Worm (Caenorhabditis elegans) whole organism, L3 larva: ENCODE measurements around the gene Y16B4A.2.

Experiments used
- ama-1 ChIP-seq: fragments of 150-350 bp; optimal IDR thresholded peaks from 2 replicates; lab custom pipeline; 2018
- ceh-9 ChIP-seq: sonication (generic microtip); optimal IDR thresholded peaks from 2 replicates; lab custom pipeline; 2018; ENCODE audit warnings: missing biosample characterization, missing genetic modification characterization
- elt-2 ChIP-seq: sonication (generic microtip); optimal IDR thresholded peaks from 2 replicates; lab custom pipeline; 2016; ENCODE audit warnings: missing genetic modification reagents, mild to moderate bottlenecking, missing genetic modification characterization, missing compliant biosample characterization
- eor-1 ChIP-seq, 2 experiments: fragments of 150-350 bp; optimal IDR thresholded peaks; 2 replicates each; lab custom pipeline; 2014 to 2018; ENCODE audit warnings: missing biosample characterization in 2 of 2, missing genetic modification characterization in 2 of 2
- fkh-10 ChIP-seq: sonication (generic microtip); optimal IDR thresholded peaks from 2 replicates; lab custom pipeline; 2017; ENCODE audit warnings: missing biosample characterization, missing genetic modification reagents, missing genetic modification characterization
- fos-1 ChIP-seq: fragments of 150-350 bp; optimal IDR thresholded peaks from 2 replicates; lab custom pipeline; 2014; ENCODE audit warnings: missing biosample characterization, missing genetic modification characterization
- lsy-12 ChIP-seq: sonication (generic microtip); optimal IDR thresholded peaks from 2 replicates; lab custom pipeline; 2016; ENCODE audit warnings: mild to moderate bottlenecking, missing genetic modification characterization, missing compliant biosample characterization
- nhr-23 ChIP-seq: fragments of 150-350 bp; optimal IDR thresholded peaks from 2 replicates; lab custom pipeline; 2014; ENCODE audit warnings: missing biosample characterization, missing genetic modification reagents, missing genetic modification characterization
- nhr-67 ChIP-seq: fragments of 150-350 bp; optimal IDR thresholded peaks from 2 replicates; lab custom pipeline; 2014; ENCODE audit warnings: missing biosample characterization, missing genetic modification characterization
- pha-4 ChIP-seq: fragments of 150-350 bp; optimal IDR thresholded peaks from 2 replicates; lab custom pipeline; 2014; ENCODE audit warnings: missing biosample characterization, missing genetic modification reagents, missing genetic modification characterization
- pqm-1 ChIP-seq: fragments of 150-350 bp; optimal IDR thresholded peaks from 2 replicates; lab custom pipeline; 2017; ENCODE audit warnings: missing biosample characterization, missing genetic modification characterization, inconsistent platforms
- skn-1 ChIP-seq: fragments of 150-350 bp; optimal IDR thresholded peaks from 2 replicates; lab custom pipeline; 2014; ENCODE audit warnings: missing biosample characterization, missing genetic modification characterization
- zag-1 ChIP-seq: fragments of 150-350 bp; optimal IDR thresholded peaks from 2 replicates; lab custom pipeline; 2014; ENCODE audit warnings: missing biosample characterization, missing genetic modification characterization

ce11 chrX:14745218-14745617 is 26.4 kb downstream of the Y16B4A.2 start:
- TF ChIP-seq nhr-67 (tag; lab: Kevin White, UChicago), result no peak
- no peak for TF ChIP-seq zag-1
- TF ChIP-seq eor-1 (tag; optimal IDR thresholded peaks at IDR 0.05; lab: Kevin White, UChicago), result no peak
- TF ChIP-seq pha-4 (tag; lab: Kevin White, UChicago), result peak; percentile 47
- no peak for TF ChIP-seq ceh-9 (tag; lab: Kevin White, UChicago)
- TF ChIP-seq ama-1 (lab: Kevin White, UChicago), result no peak
- TF ChIP-seq nhr-23, result peak; percentile 89
- no peak for TF ChIP-seq elt-2 (tag; lab: Kevin White, UChicago)
- TF ChIP-seq lsy-12, result no peak
- TF ChIP-seq fos-1 (tag; lab: Kevin White, UChicago), result no peak
- TF ChIP-seq pqm-1 (tag; lab: Kevin White, UChicago), result no peak
- TF ChIP-seq fkh-10, result no peak
- TF ChIP-seq skn-1 (tag; lab: Kevin White, UChicago), result no peak
